Fruit fly (Drosophila melanogaster): ENCODE measurements around the gene CG12402.

CG12402 gene

dm6 chr3R:14098527-14099109, 9.5 kb downstream of the CG12402 start (continued):
- peak; percentile 28 for TF ChIP-seq Deaf1 (tag; optimal IDR thresholded peaks at IDR 0.05)
- TF ChIP-seq CG43689 (GFP tag; IDR thresholded peaks at IDR 0.05) = no peak
- no peak for TF ChIP-seq ara (GFP tag; IDR thresholded peaks at IDR 0.05)
- peak; percentile 10 for TF ChIP-seq HHEX (GFP tag; optimal IDR thresholded peaks at IDR 0.05)
- no peak for TF ChIP-seq gce (GFP tag; IDR thresholded peaks at IDR 0.05)
- TF ChIP-seq CG7987 (GFP tag; optimal IDR thresholded peaks at IDR 0.05) = peak; percentile 2
- TF ChIP-seq amos (GFP tag; IDR thresholded peaks at IDR 0.05; ENCODE audit: partially characterized antibody) = no peak
- no peak for TF ChIP-seq ssp (GFP tag; IDR thresholded peaks at IDR 0.05)
- TF ChIP-seq CG13424 (tag; optimal IDR thresholded peaks at IDR 0.05) = no peak
- no peak for TF ChIP-seq D (optimal IDR thresholded peaks at IDR 0.05)
- no peak for TF ChIP-seq D (GFP tag; optimal IDR thresholded peaks at IDR 0.05)
- peak; percentile 54 for TF ChIP-seq CG32532 (GFP tag; IDR thresholded peaks at IDR 0.05)
- TF ChIP-seq Ets65A (GFP tag) = peak; percentile 8
- no peak for TF ChIP-seq CHES-1-like (GFP tag; optimal IDR thresholded peaks at IDR 0.05)
- no peak for TF ChIP-seq pfk (GFP tag; optimal IDR thresholded peaks at IDR 0.05)
- TF ChIP-seq CG15696 (tag; optimal IDR thresholded peaks at IDR 0.05) = no peak
- TF ChIP-seq Opbp (GFP tag; IDR thresholded peaks at IDR 0.05; ENCODE audit: partially characterized antibody) = no peak
- TF ChIP-seq TFAM (GFP tag; optimal IDR thresholded peaks at IDR 0.05) = no peak
- TF ChIP-seq CG3065 (GFP tag; optimal IDR thresholded peaks at IDR 0.05) = no peak
- TF ChIP-seq Dip2 (GFP tag; IDR thresholded peaks at IDR 0.05) = no peak
- no peak for TF ChIP-seq sd (tag; optimal IDR thresholded peaks at IDR 0.05)
- TF ChIP-seq Awh (GFP tag; IDR thresholded peaks at IDR 0.05) = no peak
- no peak for TF ChIP-seq CG12299 (tag; optimal IDR thresholded peaks at IDR 0.05)
- no peak for TF ChIP-seq yki (optimal IDR thresholded peaks at IDR 0.05)
- no peak for TF ChIP-seq CG15514 (GFP tag; optimal IDR thresholded peaks at IDR 0.05)
- TF ChIP-seq CG14860 (GFP tag; IDR thresholded peaks at IDR 0.05; ENCODE audit: partially characterized antibody) = no peak
- TF ChIP-seq Dref (GFP tag; IDR thresholded peaks at IDR 0.05) = no peak
- TF ChIP-seq sima (GFP tag; optimal IDR thresholded peaks at IDR 0.05) = no peak
- TF ChIP-seq psq (GFP tag; optimal IDR thresholded peaks at IDR 0.05) = no peak
- TF ChIP-seq CG2202 (tag; optimal IDR thresholded peaks at IDR 0.05) = no peak
- no peak for TF ChIP-seq Xrp1 (GFP tag; IDR thresholded peaks at IDR 0.05)
- no peak for TF ChIP-seq CG8478 (optimal IDR thresholded peaks at IDR 0.05)
- no peak for TF ChIP-seq eve (GFP tag; optimal IDR thresholded peaks at IDR 0.05)
- TF ChIP-seq CG2712 (tag; optimal IDR thresholded peaks at IDR 0.05) = no peak
- TF ChIP-seq CG18619 (GFP tag; optimal IDR thresholded peaks at IDR 0.05) = no peak
- peak; percentile 38 for TF ChIP-seq CG8924 (tag; optimal IDR thresholded peaks at IDR 0.05)
- TF ChIP-seq CG10959 (GFP tag; IDR thresholded peaks at IDR 0.05) = no peak
- no peak for TF ChIP-seq CG15479 (GFP tag; optimal IDR thresholded peaks at IDR 0.05)
- TF ChIP-seq NFAT (GFP tag; IDR thresholded peaks at IDR 0.05) = no peak
- no peak for TF ChIP-seq ab (GFP tag; optimal IDR thresholded peaks at IDR 0.05)
- no peak for TF ChIP-seq Stat92E (GFP tag; optimal IDR thresholded peaks at IDR 0.05)
- no peak for TF ChIP-seq CG6854 (GFP tag; optimal IDR thresholded peaks at IDR 0.05)
- no peak for TF ChIP-seq eyg (GFP tag; optimal IDR thresholded peaks at IDR 0.05)
- TF ChIP-seq sim (GFP tag; IDR thresholded peaks at IDR 0.05) = no peak
- no peak for TF ChIP-seq gcm2 (GFP tag; optimal IDR thresholded peaks at IDR 0.05)
- TF ChIP-seq disco-r (GFP tag; optimal IDR thresholded peaks at IDR 0.05) = no peak
- TF ChIP-seq Hand (GFP tag; optimal IDR thresholded peaks at IDR 0.05) = no peak
- peak; percentile 42 for TF ChIP-seq Rfx (GFP tag; IDR thresholded peaks at IDR 0.05)
- TF ChIP-seq CG9727 (GFP tag; optimal IDR thresholded peaks at IDR 0.05) = no peak
- no peak for TF ChIP-seq CG8281 (tag; optimal IDR thresholded peaks at IDR 0.05)
- TF ChIP-seq CG17829 (tag; optimal IDR thresholded peaks at IDR 0.05) = no peak
- TF ChIP-seq CG6683 (GFP tag; optimal IDR thresholded peaks at IDR 0.05) = no peak
